Fruit fly (Drosophila melanogaster): ENCODE data around the gene glec.

The glec gene

DNA sequence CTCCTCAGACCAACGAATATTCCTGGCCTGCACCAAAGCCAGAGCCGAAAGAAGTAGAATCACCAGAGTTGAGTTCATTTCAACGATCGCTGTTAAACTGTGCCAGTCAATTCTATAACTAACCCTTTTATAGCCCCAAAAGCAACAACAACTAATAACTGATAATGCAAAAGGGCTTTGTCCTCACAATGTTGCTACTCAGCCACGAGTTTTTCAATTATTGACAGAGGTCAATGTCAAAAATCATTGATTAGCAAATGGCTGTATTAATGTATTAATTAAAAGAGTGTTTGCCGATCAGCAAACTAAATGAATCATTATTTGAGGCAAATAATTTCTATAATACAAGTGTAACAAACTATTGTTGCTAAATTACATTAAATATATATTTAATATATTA lies 28.3 kb upstream of the glec start, which contains the start of gene fit:
Gene fit (minus strand): TSS at position 101 of the 400 bp plus-strand sequence.
- no peak for TF ChIP-seq noc (tag; optimal IDR thresholded peaks at IDR 0.05)

dm6 chr3R:21880510-21880909 lies 24.4 kb upstream of the glec start, which contains the start of gene CG31465:
Gene CG31465 (plus strand): TSS chr3R:21880810.
- no peak for TF ChIP-seq noc (tag; optimal IDR thresholded peaks at IDR 0.05)

- TF ChIP-seq noc (tag; optimal IDR thresholded peaks at IDR 0.05) = no peak
These were observed 22.4 kb upstream of the glec start, which contains the start of gene CG34148 for dm6 chr3R:21878473-21878872. Gene CG34148 (minus strand): TSS chr3R:21878686.

DNA sequence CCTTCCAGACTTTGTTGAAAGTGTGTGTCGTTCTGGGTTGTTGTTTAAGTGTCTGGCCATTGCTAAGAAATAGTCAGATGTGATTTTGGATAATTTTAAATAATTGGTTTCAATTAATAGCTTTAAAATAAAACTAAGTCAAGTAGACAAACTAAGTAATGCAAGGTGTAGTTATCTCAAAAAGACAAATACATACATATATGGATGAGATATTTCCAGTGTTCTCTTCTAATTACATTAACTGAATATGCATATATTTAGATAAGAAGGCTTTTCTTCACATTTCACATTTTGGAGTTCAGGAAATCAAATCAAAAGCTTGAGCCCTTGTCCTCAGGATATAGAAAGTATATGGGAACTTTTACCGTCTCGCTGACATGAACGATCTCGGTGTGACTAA lies 21.6 kb upstream of the glec start, which contains the start of gene P5CDh2:
Gene P5CDh2 (plus strand): TSS at position 301 of the 400 bp plus-strand sequence.
- no peak for TF ChIP-seq noc (tag; optimal IDR thresholded peaks at IDR 0.05)

- peak; percentile 46 for TF ChIP-seq noc (tag; optimal IDR thresholded peaks at IDR 0.05)
These were observed 19.0 kb upstream of the glec start, which contains the start of gene CG6656 for dm6 chr3R:21874982-21875466. Gene CG6656 (plus strand): TSS chr3R:21875293.

dm6 chr3R:21873439-21873838 lies 17.4 kb upstream of the glec start, which contains the start of gene CG31178:
Gene CG31178 (plus strand): TSS chr3R:21873739.
- TF ChIP-seq noc (tag; optimal IDR thresholded peaks at IDR 0.05) = no peak

DNA sequence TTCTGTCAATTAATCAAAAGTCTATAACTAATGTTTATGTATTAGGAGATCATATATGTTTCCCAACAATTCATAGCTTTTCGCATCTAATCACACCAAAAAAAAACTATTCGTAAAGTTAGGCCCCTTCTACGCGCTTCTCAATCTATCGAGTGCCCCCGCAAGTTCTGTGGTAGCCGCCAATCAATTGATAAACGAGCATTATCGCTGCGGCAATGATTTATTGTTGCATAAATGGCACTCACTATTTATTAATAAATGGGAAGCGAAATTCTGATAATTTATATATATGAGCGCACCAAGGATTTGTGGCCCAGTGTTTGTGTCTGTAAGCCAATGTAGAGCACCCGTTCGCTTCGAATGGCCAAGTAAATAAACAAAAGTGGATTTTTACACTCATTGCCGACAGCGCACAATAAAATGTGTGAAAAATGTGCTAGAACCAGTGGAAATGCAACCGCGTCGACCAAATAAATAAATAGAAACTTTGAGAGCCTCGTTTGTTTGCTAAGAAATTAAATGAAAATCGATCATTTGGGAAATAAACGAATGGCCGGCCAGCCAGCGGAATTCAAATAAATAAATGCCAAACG lies 15.4 kb upstream of the glec start:
- peak; percentile 13 for TF ChIP-seq noc (tag; optimal IDR thresholded peaks at IDR 0.05)

- TF ChIP-seq noc (tag; optimal IDR thresholded peaks at IDR 0.05) = peak; percentile 99
These were observed 14.3 kb upstream of the glec start, which contains the start of gene CG31431 for dm6 chr3R:21870158-21870971. Gene CG31431 (plus strand): TSS chr3R:21870681.

DNA sequence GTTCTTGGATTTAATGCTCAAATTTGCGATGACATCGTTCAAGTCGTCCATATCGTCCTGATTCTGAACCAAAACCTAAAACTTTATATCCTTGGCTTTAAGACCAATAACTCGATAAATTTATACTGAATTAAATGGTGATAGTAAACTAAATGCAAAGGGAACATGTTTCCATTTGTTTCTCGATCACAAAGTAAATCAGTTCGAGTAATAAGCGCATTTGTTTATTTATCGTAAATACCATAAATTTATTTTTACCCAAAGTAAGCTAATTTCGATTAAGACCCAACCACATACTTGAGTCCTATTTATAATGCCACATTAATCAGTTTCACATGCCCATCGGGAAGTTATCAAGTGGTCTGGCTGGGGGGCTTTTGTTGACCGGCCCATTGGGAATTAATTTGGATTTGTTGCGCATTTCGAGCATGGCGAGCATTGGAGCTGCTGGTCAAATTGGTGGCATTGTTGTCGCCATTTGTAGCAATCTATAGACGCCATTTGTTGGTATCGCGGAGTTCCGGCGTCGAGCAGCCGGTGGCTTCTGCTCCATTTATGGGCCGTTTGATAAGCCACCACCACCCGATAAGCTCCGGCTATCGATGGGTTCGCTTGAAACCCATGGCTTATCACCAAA lies 13.5 kb upstream of the glec start, which contains the start of gene CG31174:
Gene CG31174 (minus strand): TSS at position 51 of the 637 bp plus-strand sequence.
- TF ChIP-seq noc (tag; optimal IDR thresholded peaks at IDR 0.05) = no peak

DNA sequence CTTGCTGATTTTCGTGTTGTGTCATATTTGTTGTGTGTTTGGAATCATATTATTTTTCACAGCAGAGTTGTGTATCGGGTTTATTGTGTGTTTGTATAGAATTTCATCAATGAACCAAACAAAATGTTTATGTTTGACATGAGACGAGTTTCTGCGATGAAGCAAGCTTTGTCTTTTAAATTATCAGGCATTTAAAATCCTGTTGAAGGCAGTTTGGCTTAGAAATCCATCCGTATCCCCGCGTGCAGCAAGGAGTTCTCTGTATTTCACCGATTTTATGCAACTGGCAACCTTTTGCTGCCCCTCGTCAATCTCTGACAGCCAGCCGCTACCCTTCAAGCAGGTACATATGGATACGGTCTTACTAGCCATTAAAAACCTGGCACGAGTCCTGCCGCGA lies 11.8 kb upstream of the glec start, which contains the start of the genes CG6569 and Cby:
Gene CG6569 (minus strand): TSS at position 101 of the 400 bp plus-strand sequence.
Gene Cby (plus strand): TSS at position 185 of the 400 bp plus-strand sequence.
- TF ChIP-seq noc (tag; optimal IDR thresholded peaks at IDR 0.05) = no peak

DNA sequence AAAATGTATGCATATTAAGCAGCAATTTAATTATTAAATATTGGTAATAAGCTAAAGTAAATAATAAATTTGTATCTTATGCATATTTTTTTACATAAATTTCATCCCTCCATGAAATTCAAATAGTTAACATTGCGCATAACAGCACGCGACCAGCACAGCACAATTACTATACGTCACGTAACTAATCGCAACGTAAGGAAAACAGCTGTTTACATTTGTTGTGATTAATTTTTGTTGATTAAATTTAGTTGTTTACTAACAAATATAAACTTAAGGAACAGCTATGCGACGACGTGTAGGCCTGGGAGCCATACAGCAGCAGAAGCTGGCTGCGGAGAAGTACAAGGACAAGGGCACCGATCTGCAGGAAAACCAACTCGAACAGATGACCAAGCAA lies 8.9 kb upstream of the glec start, which contains the start of gene lsn:
Gene lsn (plus strand): TSS at position 177 of the 400 bp plus-strand sequence.
- no peak for TF ChIP-seq noc (tag; optimal IDR thresholded peaks at IDR 0.05)

DNA sequence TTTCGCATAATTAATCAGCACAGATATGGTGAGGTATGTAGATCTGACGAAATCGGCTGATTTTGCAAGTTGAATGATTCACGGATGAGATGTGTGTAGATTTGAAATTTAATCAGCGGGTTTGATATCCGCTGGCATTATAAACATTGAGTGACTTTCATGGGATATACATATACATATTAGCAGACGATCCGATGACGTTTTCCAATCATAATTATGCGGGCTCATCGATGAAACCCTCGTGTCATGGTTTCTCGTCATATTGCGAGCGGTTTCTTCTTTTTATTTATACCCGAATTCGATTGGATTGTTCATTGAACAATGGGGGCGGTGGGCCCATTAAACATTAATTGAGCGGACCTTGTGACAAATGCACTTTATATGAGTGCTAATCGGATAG lies 8.4 kb upstream of the glec start:
- no peak for TF ChIP-seq noc (tag; optimal IDR thresholded peaks at IDR 0.05)

DNA sequence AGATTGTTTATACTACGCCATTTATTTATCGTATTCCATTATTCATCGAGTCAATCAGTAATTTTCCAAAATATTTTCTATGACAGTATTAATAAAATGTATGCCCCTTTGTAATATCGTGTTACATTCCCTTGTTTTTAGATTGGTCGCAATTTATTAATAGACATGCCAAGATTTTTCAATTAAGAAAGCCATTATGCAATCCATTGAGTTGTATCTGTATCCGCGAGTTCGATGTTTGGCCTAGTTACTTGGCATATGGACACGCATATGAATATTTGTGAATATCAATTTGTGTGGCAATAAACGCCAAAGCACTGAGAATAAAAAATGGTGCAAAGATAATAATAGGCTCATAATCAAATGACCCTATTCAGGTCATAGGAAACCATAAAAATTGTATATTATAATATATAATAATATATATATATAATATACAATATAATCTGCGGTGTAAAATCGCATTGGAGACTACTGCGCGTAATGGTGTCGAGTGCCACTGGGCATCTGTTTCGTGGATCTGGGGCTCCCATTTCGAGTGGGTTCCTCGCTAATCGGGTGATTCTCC lies 7.8 kb upstream of the glec start:
- TF ChIP-seq noc (tag; optimal IDR thresholded peaks at IDR 0.05) = no peak

dm6 chr3R:21862868-21863267 lies 6.8 kb upstream of the glec start:
- TF ChIP-seq noc (tag; optimal IDR thresholded peaks at IDR 0.05) = no peak

DNA sequence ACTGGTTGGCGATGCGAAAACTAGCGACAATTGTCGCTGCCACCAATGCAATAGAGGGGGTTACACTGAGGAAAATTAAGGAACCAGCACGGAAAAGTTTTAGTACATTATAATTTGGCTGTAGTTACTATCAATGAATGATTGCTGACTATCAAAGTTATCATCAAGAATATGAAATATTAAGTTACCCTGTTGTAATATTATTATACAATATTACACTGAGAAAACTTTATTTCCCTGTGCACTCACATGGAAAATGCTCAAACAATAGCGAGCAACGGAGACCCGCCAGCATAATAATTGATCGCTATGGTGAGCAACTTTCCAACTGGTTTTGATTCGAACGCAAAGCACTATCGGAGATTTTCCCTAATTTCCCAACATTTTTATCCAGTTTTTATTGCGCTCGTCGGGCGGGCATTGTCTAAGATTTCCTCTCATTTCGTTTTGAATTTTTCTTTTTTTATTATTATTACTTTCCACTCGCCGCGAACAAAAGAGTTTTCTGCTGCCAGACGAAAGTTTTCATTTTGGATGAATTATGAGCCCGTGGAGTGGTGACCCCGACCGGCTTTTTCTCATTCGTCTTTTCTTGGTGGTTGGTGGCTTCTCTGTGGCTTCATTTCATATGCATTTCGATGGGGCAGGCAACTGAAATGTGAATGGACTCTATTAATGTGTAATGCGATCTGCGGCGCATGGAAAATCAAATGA lies 6.2 kb upstream of the glec start:
- TF ChIP-seq noc (tag; optimal IDR thresholded peaks at IDR 0.05) = no peak
